Worm (Caenorhabditis elegans) whole organism, L1 larva: ENCODE measurements around the gene K11H12.5.

ENCODE experiments used
- C34B4.2 ChIP-seq: sonication (generic microtip); optimal IDR thresholded peaks from 2 replicates; lab custom pipeline; 2017; ENCODE audit warnings: mild to moderate bottlenecking, missing genetic modification characterization, missing compliant biosample characterization
- F16B12.6 ChIP-seq: fragments of 150-350 bp; optimal IDR thresholded peaks from 2 replicates; lab custom pipeline; 2014; ENCODE audit warnings: missing biosample characterization, missing genetic modification characterization
- Y116A8C.19 ChIP-seq: sonication (generic microtip); optimal IDR thresholded peaks from 2 replicates; lab custom pipeline; 2016; ENCODE audit warnings: missing compliant biosample characterization, missing genetic modification characterization, borderline replicate concordance
- alr-1 ChIP-seq: fragments of 200-800 bp; sonication (Bioruptor generic); optimal IDR thresholded peaks from 2 replicates; lab custom pipeline; 2018; ENCODE audit warnings: borderline replicate concordance, mild to moderate bottlenecking, missing genetic modification characterization, missing compliant biosample characterization
- ceh-63 ChIP-seq: fragments of 200-800 bp; sonication (Bioruptor generic); optimal IDR thresholded peaks from 2 replicates; lab custom pipeline; 2018; ENCODE audit warnings: mild to moderate bottlenecking, missing genetic modification characterization, missing compliant biosample characterization
- ceh-88 ChIP-seq: fragments of 200-800 bp; sonication (Bioruptor generic); IDR thresholded peaks from 2 replicates; pipeline ENCODE4 v1.3.6; 2022; ENCODE audit warnings: missing genetic modification characterization, missing compliant biosample characterization
- dpl-1 ChIP-seq, 3 experiments: fragments of 150-350 bp in 2 of 3; sonication (generic microtip) in 1 of 3; optimal IDR thresholded peaks; 2 replicates each; lab custom pipeline; 2014 to 2017; ENCODE audit warnings: missing biosample characterization in 3 of 3, missing genetic modification characterization in 3 of 3, missing genetic modification reagents in 3 of 3
- dsc-1 ChIP-seq: sonication (generic microtip); optimal IDR thresholded peaks from 2 replicates; lab custom pipeline; 2016; ENCODE audit warnings: mild to moderate bottlenecking, missing genetic modification characterization, missing compliant biosample characterization
- efl-1 ChIP-seq, 4 experiments: fragments of 150-350 bp; optimal IDR thresholded peaks in 3 of 4; peaks in 1 of 4; 1 replicate in 1 of 4; 2 replicates in 3 of 4; lab custom pipeline; 2014; ENCODE audit warnings: missing biosample characterization in 2 of 4, missing genetic modification characterization in 2 of 4, missing genetic modification reagents in 2 of 4
- efl-3 ChIP-seq: fragments of 200-800 bp; sonication (Bioruptor generic); optimal IDR thresholded peaks from 2 replicates; lab custom pipeline; 2018; ENCODE audit warnings: mild to moderate bottlenecking, missing genetic modification characterization, missing compliant biosample characterization
- egl-13 ChIP-seq: sonication (generic microtip); optimal IDR thresholded peaks from 2 replicates; lab custom pipeline; 2016; ENCODE audit warnings: missing genotype, missing genetic modification reagents, missing genetic modification characterization, missing compliant biosample characterization
- egl-27 ChIP-seq, 2 experiments: fragments of 150-350 bp in 1 of 2; sonication (generic microtip); optimal IDR thresholded peaks; 3 replicates each; lab custom pipeline; 2017 to 2018; ENCODE audit warnings: missing biosample characterization in 2 of 2, missing genetic modification characterization in 2 of 2, missing genetic modification reagents in 2 of 2
- ets-5 ChIP-seq: fragments of 200-800 bp; sonication (Bioruptor generic); IDR thresholded peaks from 2 replicates; pipeline ENCODE4 v1.3.6; 2022; ENCODE audit warnings: missing genetic modification characterization, missing compliant biosample characterization
- fkh-10 ChIP-seq: sonication (generic microtip); optimal IDR thresholded peaks from 2 replicates; lab custom pipeline; 2017; ENCODE audit warnings: missing biosample characterization, missing genetic modification reagents, missing genetic modification characterization
- fkh-8 ChIP-seq: sonication (generic microtip); optimal IDR thresholded peaks from 2 replicates; lab custom pipeline; 2016; ENCODE audit warnings: mild to moderate bottlenecking, missing genetic modification characterization, missing compliant biosample characterization
- fos-1 ChIP-seq: fragments of 150-350 bp; optimal IDR thresholded peaks from 2 replicates; lab custom pipeline; 2014; ENCODE audit warnings: missing biosample characterization, missing genetic modification characterization
- grh-1 ChIP-seq: fragments of 200-800 bp; sonication (Bioruptor generic); IDR thresholded peaks from 2 replicates; pipeline ENCODE4 v1.3.6; 2022; ENCODE audit warnings: missing genetic modification reagents, missing genetic modification characterization, missing compliant biosample characterization
- hlh-4 ChIP-seq: sonication (generic microtip); optimal IDR thresholded peaks from 2 replicates; lab custom pipeline; 2016; ENCODE audit warnings: mild to moderate bottlenecking, missing genetic modification characterization, missing compliant biosample characterization
- hpl-2 ChIP-seq: fragments of 150-350 bp; optimal IDR thresholded peaks from 2 replicates; lab custom pipeline; 2014; ENCODE audit warnings: missing biosample characterization, missing genetic modification reagents, missing genetic modification characterization
- irx-1 ChIP-seq: sonication (generic microtip); optimal IDR thresholded peaks from 2 replicates; lab custom pipeline; 2016; ENCODE audit warnings: missing genetic modification characterization, missing compliant biosample characterization
- jun-1 ChIP-seq: fragments of 150-350 bp; optimal IDR thresholded peaks from 2 replicates; lab custom pipeline; 2014; ENCODE audit warnings: missing biosample characterization, missing genetic modification reagents, missing genetic modification characterization
- lin-14 ChIP-seq: fragments of 200-800 bp; sonication (Bioruptor generic); optimal IDR thresholded peaks from 2 replicates; lab custom pipeline; 2018; ENCODE audit warnings: mild to moderate bottlenecking, missing genetic modification characterization, moderate library complexity, missing compliant biosample characterization
- lin-39 ChIP-seq: fragments of 150-350 bp; optimal IDR thresholded peaks from 2 replicates; lab custom pipeline; 2014; ENCODE audit warnings: missing biosample characterization, missing genetic modification reagents, missing genetic modification characterization
- lir-3 ChIP-seq: sonication (generic microtip); optimal IDR thresholded peaks from 2 replicates; lab custom pipeline; 2016; ENCODE audit warnings: mild to moderate bottlenecking, missing genetic modification characterization, moderate library complexity, missing compliant biosample characterization; ENCODE audit not compliant: poor library complexity
- lsy-2 ChIP-seq, 2 experiments: fragments of 150-350 bp; optimal IDR thresholded peaks; 2 replicates each; lab custom pipeline; 2014; ENCODE audit warnings: missing biosample characterization in 2 of 2, missing genetic modification characterization in 2 of 2
- mab-9 ChIP-seq: fragments of 200-800 bp; sonication (Bioruptor generic); IDR thresholded peaks from 2 replicates; pipeline ENCODE4 v1.3.6; 2022; ENCODE audit warnings: missing genetic modification reagents, missing genetic modification characterization, missing compliant biosample characterization
- nhr-11 ChIP-seq: fragments of 150-350 bp; optimal IDR thresholded peaks from 2 replicates; lab custom pipeline; 2014; ENCODE audit warnings: missing biosample characterization, missing genetic modification characterization
- nhr-19 ChIP-seq: fragments of 200-800 bp; sonication (Bioruptor generic); conservative IDR thresholded peaks from 2 replicates; pipeline ENCODE4 v1.3.6; 2022; ENCODE audit warnings: missing genetic modification characterization, missing compliant biosample characterization
- nhr-237 ChIP-seq: fragments of 150-350 bp; optimal IDR thresholded peaks from 2 replicates; lab custom pipeline; 2014; ENCODE audit warnings: missing biosample characterization, missing genetic modification characterization
- nhr-77 ChIP-seq: fragments of 150-350 bp; optimal IDR thresholded peaks from 2 replicates; lab custom pipeline; 2014; ENCODE audit warnings: missing biosample characterization, missing genetic modification characterization
- nhr-84 ChIP-seq: sonication (generic microtip); optimal IDR thresholded peaks from 2 replicates; lab custom pipeline; 2017; ENCODE audit warnings: missing biosample characterization, missing genetic modification characterization
- skn-1 ChIP-seq: fragments of 150-350 bp; optimal IDR thresholded peaks from 2 replicates; lab custom pipeline; 2014; ENCODE audit warnings: missing biosample characterization, missing genetic modification characterization
- sup-37 ChIP-seq: fragments of 200-800 bp; sonication (Bioruptor generic); optimal IDR thresholded peaks from 2 replicates; lab custom pipeline; 2018; ENCODE audit warnings: mild to moderate bottlenecking, missing genetic modification characterization, missing compliant biosample characterization
- swsn-7 ChIP-seq: sonication (generic microtip); optimal IDR thresholded peaks from 2 replicates; lab custom pipeline; 2016; ENCODE audit warnings: missing genetic modification characterization, missing compliant biosample characterization
- unc-130 ChIP-seq: fragments of 150-350 bp; optimal IDR thresholded peaks from 2 replicates; lab custom pipeline; 2017; ENCODE audit warnings: missing biosample characterization, missing genetic modification characterization, inconsistent platforms
- unc-98 ChIP-seq: fragments of 200-800 bp; sonication (Bioruptor generic); IDR thresholded peaks from 2 replicates; pipeline ENCODE4 v1.3.6; 2022; ENCODE audit warnings: missing genetic modification characterization, missing compliant biosample characterization
- vab-15 ChIP-seq: sonication (generic microtip); optimal IDR thresholded peaks from 2 replicates; lab custom pipeline; 2017; ENCODE audit warnings: missing genotype, mild to moderate bottlenecking, missing genetic modification characterization, missing compliant biosample characterization
- xbp-1 ChIP-seq: sonication (generic microtip); optimal IDR thresholded peaks from 2 replicates; lab custom pipeline; 2016; ENCODE audit warnings: missing genetic modification characterization, missing compliant biosample characterization
- zip-4 ChIP-seq: fragments of 200-800 bp; sonication (Bioruptor generic); optimal IDR thresholded peaks from 2 replicates; lab custom pipeline; 2018; ENCODE audit warnings: mild to moderate bottlenecking, missing genetic modification characterization, moderate library complexity, missing compliant biosample characterization
- ztf-11 ChIP-seq, 2 experiments: sonication (generic microtip); optimal IDR thresholded peaks; 2 replicates each; lab custom pipeline; 2016 to 2017; ENCODE audit warnings: missing genetic modification characterization in 2 of 2, missing biosample characterization in 1 of 2, missing compliant biosample characterization in 1 of 2

The K11H12.5 gene

DNA sequence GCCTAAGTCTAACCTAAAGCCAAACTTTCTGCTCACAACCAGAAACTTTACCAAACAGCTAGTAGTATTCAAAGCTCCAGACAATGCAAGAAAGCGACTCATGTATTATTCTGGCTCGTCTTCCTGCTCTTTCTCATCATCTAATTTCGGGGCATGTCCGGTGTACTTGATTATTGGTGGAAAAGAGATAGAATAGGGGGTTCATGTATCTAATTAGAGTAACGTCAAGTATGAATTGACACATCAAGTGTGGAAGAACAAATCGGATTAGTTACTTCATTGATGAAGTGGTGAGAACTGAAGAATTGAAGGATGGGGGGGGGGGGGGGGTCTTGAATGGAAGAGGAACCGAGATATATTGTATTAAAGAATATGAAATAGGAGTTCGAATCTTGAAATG, 39.1 kb downstream of the K11H12.5 start:
- TF ChIP-seq irx-1 (tag; lab: Kevin White, UChicago) (no peak), egl-13 (no peak), dpl-1 (GFP tag; optimal IDR thresholded peaks at IDR 0.05; lab: Kevin White, UChicago) (no peak), fkh-8 (tag; lab: Kevin White, UChicago) (no peak), nhr-19 (GFP tag; lab: Robert Waterston, UW) (no peak), vab-15 (no peak)

DNA sequence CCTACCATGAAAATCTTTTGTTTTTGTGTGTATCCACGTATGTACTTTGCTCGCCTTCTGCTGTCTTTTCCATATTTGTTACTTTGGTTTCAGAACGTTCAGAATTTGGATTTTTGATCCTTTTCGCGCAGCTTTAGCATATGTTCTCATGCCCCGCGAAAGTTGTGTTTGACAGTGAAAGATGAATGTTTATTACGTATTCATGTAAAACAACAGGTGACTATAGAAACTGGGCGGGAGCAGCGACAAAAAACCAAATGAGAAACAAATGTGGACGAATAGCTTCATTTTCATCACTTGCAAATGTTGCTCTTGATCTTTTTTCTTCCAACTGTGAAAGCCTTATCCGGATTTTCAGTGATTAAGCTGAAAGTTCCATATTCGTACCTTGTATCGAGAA, 39.9 kb downstream of the K11H12.5 start, which contains the start of gene clec-164:
clec-164 (plus strand) TSS at position 301 of the 400 bp plus-strand sequence.
- no peak for TF ChIP-seq grh-1 (GFP tag; lab: Robert Waterston, UW)
- TF ChIP-seq dsc-1 (tag; lab: Kevin White, UChicago), result no peak
- TF ChIP-seq unc-130, result no peak
- no peak for TF ChIP-seq ceh-88
- TF ChIP-seq unc-98, result no peak
- no peak for TF ChIP-seq efl-3 (GFP tag; lab: Kevin White, UChicago)
- TF ChIP-seq ceh-63 (GFP tag; lab: Kevin White, UChicago), result no peak
- no peak for TF ChIP-seq nhr-84 (tag; lab: Kevin White, UChicago)
- TF ChIP-seq hpl-2, result no peak
- no peak for TF ChIP-seq lin-14 (GFP tag; lab: Kevin White, UChicago)
- no peak for TF ChIP-seq nhr-237 (tag; lab: Kevin White, UChicago)
- TF ChIP-seq lsy-2 (tag; optimal IDR thresholded peaks at IDR 0.05; lab: Kevin White, UChicago), result no peak
- TF ChIP-seq ztf-11 (tag; optimal IDR thresholded peaks at IDR 0.05; lab: Kevin White, UChicago), result no peak
- no peak for TF ChIP-seq fos-1 (tag; lab: Kevin White, UChicago)
- TF ChIP-seq zip-4 (GFP tag; lab: Kevin White, UChicago), result no peak
- TF ChIP-seq skn-1 (tag; lab: Kevin White, UChicago), result no peak
- no peak for TF ChIP-seq F16B12.6 (tag; lab: Kevin White, UChicago)
- TF ChIP-seq hlh-4 (tag; lab: Kevin White, UChicago), result no peak
- no peak for TF ChIP-seq lin-39
- TF ChIP-seq lir-3, result no peak

DNA sequence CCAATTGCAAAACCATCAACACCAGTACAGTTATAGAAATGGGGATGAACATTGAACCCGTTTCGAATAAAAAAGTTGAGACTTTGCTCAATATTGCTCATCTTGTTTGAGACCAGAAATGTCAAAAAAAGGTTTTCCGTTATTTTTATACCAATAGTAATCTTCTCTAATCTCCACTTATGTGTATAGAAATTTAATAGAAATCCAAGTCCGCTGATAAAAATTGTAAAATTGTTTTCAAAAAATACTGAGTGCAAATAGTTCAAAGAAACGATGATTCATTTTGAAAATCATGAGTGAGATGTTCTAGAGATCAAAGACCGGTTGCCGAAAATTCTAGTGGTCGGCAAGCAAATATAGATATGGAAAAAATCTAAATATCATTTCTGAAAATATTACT, 43.0 kb downstream of the K11H12.5 start, which contains the start of gene Y55F3C.10:
Y55F3C.10 (minus strand) TSS at position 101 of the 400 bp plus-strand sequence.
- TF ChIP-seq hpl-2, result no peak
- TF ChIP-seq efl-1 (optimal IDR thresholded peaks at IDR 0.05; lab: Kevin White, UChicago), result no peak
- TF ChIP-seq efl-1 (GFP tag; optimal IDR thresholded peaks at IDR 0.05 in 1 of 2; lab: Kevin White, UChicago), result peak in 1 of 2 experiments; percentile 89

DNA sequence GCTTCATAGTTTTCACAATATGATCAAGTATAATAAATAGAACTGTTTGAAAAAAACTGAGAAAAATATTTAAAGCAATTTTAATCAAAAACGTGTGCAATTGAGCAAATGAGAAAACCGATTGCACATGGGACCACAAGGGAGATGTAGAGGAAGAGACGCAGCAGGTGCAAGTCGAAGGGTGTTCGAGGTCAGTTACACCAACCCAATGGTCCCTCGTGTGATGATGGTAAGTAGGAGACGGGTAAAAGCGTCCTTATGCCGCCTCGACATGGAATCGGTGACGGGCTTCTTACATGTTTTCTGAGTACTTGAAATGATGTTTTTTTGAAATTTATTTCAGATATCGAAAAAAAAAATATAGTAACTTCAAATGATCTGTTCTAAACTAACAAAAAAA, 51.7 kb downstream of the K11H12.5 start, which contains the start of gene Y55F3C.9:
Y55F3C.9 (minus strand) TSS at position 101 of the 400 bp plus-strand sequence.
- TF ChIP-seq xbp-1 (no peak), sup-37 (no peak), ets-5 (GFP tag; lab: Robert Waterston, UW) (no peak), C34B4.2 (no peak), dsc-1 (tag; lab: Kevin White, UChicago) (peak; percentile 61), F16B12.6 (tag; lab: Kevin White, UChicago) (no peak), efl-1 (optimal IDR thresholded peaks at IDR 0.05; lab: Kevin White, UChicago) (no peak), efl-1 (GFP tag; optimal IDR thresholded peaks at IDR 0.05 in 1 of 2; lab: Kevin White, UChicago) (peak in 1 of 2 experiments; percentile 24), fos-1 (tag; lab: Kevin White, UChicago) (no peak), jun-1 (tag; lab: Kevin White, UChicago) (no peak), dpl-1 (GFP tag; optimal IDR thresholded peaks at IDR 0.05; lab: Kevin White, UChicago) (no peak), nhr-11 (no peak), swsn-7 (tag; lab: Kevin White, UChicago) (no peak), Y116A8C.19 (no peak), fkh-10 (GFP tag; lab: Kevin White, UChicago) (no peak), mab-9 (no peak), nhr-77 (tag; lab: Kevin White, UChicago) (no peak), egl-27 (tag; optimal IDR thresholded peaks at IDR 0.05; lab: Kevin White, UChicago) (no peak), alr-1 (tag; lab: Kevin White, UChicago) (no peak)
